Worm (Caenorhabditis elegans): Measurements from ENCODE around the gene far-4.

DNA sequence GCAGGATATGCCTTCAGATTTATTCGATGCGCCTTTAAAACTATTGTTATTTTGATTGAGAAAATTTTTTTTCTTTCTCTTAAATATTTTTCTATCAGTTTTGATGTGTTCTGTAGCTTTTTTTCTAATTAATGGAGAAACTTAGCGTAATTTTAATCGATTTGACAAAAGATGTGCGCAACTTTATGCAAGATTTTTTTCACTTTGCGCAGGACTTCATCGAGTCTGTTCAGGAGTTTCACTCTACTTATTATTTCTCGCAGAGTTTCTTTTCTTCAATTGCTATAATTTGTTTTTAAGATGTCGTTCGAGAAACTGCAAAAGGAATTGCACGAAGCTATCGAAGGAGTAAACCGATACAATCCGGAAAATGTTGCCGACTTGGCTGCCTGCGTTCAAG lies 45.8 kb downstream of the far-4 start, which contains the start of gene eif-3.K:
- TF ChIP-seq hnd-1 (tag; optimal IDR thresholded peaks at IDR 0.05) (no peak), tbx-11 (GFP tag; IDR thresholded peaks at IDR 0.05) (no peak), ama-1 (optimal IDR thresholded peaks at IDR 0.05) (no peak), B0310.2 (tag; optimal IDR thresholded peaks at IDR 0.05) (no peak), tra-4 (tag; optimal IDR thresholded peaks at IDR 0.05) (no peak), aly-1 (tag; optimal IDR thresholded peaks at IDR 0.05) (no peak), sea-1 (GFP tag; conservative IDR thresholded peaks at IDR 0.05) (no peak), ets-7 (tag; optimal IDR thresholded peaks at IDR 0.05) (no peak), F13C5.2 (tag; optimal IDR thresholded peaks at IDR 0.05) (no peak), flt-1 (GFP tag; IDR thresholded peaks at IDR 0.05) (no peak), scrt-1 (GFP tag; IDR thresholded peaks at IDR 0.05) (no peak)

Data from whole organism, early embryonic.